Worm (Caenorhabditis elegans) whole organism, early embryonic: ENCODE data around the gene rsp-1.

Source experiments
- F13C5.2 ChIP-seq: sonication (generic microtip); optimal IDR thresholded peaks from 2 replicates; lab custom pipeline; 2017; ENCODE audit warnings: mild to moderate bottlenecking, missing genetic modification characterization, inconsistent platforms, missing compliant biosample characterization
- aly-1 ChIP-seq: sonication (generic microtip); optimal IDR thresholded peaks from 2 replicates; lab custom pipeline; 2016; ENCODE audit warnings: missing genetic modification characterization, missing compliant biosample characterization
- ama-1 ChIP-seq: fragments of 150-350 bp; optimal IDR thresholded peaks from 2 replicates; lab custom pipeline; 2014
- ets-7 ChIP-seq: sonication (generic microtip); optimal IDR thresholded peaks from 2 replicates; lab custom pipeline; 2016; ENCODE audit warnings: missing genotype, missing genetic modification characterization, missing compliant biosample characterization
- pes-1 ChIP-seq: fragments of 200-800 bp; sonication (Bioruptor generic); IDR thresholded peaks from 2 replicates; pipeline ENCODE4 v1.3.6; 2022; ENCODE audit warnings: missing genetic modification reagents, missing genetic modification characterization, missing compliant biosample characterization
- sea-1 ChIP-seq: fragments of 200-800 bp; sonication (Bioruptor generic); conservative IDR thresholded peaks from 2 replicates; pipeline ENCODE4 v1.3.6; 2022; ENCODE audit warnings: missing genetic modification characterization, missing compliant biosample characterization
- tbx-37 ChIP-seq: fragments of 200-800 bp; sonication (Bioruptor generic); conservative IDR thresholded peaks from 2 replicates; pipeline ENCODE4 v1.3.6; 2022; ENCODE audit warnings: missing genetic modification reagents, missing genetic modification characterization, missing compliant biosample characterization

ce11 chrII:11463899-11464298 lies 10.7 kb downstream of the rsp-1 start:
- TF ChIP-seq ama-1 (lab: Kevin White, UChicago) = no peak
- TF ChIP-seq aly-1 = no peak
- TF ChIP-seq pes-1 (GFP tag; lab: Robert Waterston, UW) = no peak
- TF ChIP-seq ets-7 (tag; lab: Kevin White, UChicago) = no peak
- no peak for TF ChIP-seq F13C5.2 (tag; lab: Kevin White, UChicago)
- no peak for TF ChIP-seq sea-1 (GFP tag; lab: Robert Waterston, UW)
- no peak for TF ChIP-seq tbx-37
